Fruit fly (Drosophila melanogaster): ENCODE data around the gene Pect.

The Pect gene

dm6 chr2L:13164994-13165801, 38.4 kb upstream of the Pect start, which contains the start of gene Sirt1 (continued):
- TF ChIP-seq Hmr (GFP tag; optimal IDR thresholded peaks at IDR 0.05) (peak; percentile 86), CG9876 (GFP tag; optimal IDR thresholded peaks at IDR 0.05) (no peak), Dbx (GFP tag; IDR thresholded peaks at IDR 0.05) (peak; percentile 84; the same call in 2 of the 3 replicates), CG11696 (GFP tag; IDR thresholded peaks at IDR 0.05) (0 out of 2 replicates have a peak, but pooled peaks have one; percentile 35), ERR (GFP tag; optimal IDR thresholded peaks at IDR 0.05) (no peak), CG4854 (GFP tag; optimal IDR thresholded peaks at IDR 0.05) (peak; percentile 18), CG17361 (GFP tag; IDR thresholded peaks at IDR 0.05) (peak; percentile 98), chif (GFP tag; optimal IDR thresholded peaks at IDR 0.05) (peak; percentile 23 to 70), CG2678 (tag; optimal IDR thresholded peaks at IDR 0.05) (peak; percentile 96), knrl (GFP tag; IDR thresholded peaks at IDR 0.05; ENCODE audit: partially characterized antibody) (peak; percentile 32; the same call in 1 of the 3 replicates), Adf1 (GFP tag; IDR thresholded peaks at IDR 0.05) (no peak), CG18011 (GFP tag; optimal IDR thresholded peaks at IDR 0.05) (peak; percentile 47), cg (GFP tag; optimal IDR thresholded peaks at IDR 0.05) (peak; percentile 87), Hr39 (optimal IDR thresholded peaks at IDR 0.05) (no peak), Fer1 (GFP tag; optimal IDR thresholded peaks at IDR 0.05) (peak; percentile 65), HLHmδ (GFP tag; optimal IDR thresholded peaks at IDR 0.05) (peak; percentile 32), CG10209 (GFP tag; optimal IDR thresholded peaks at IDR 0.05) (peak; percentile 88), kay (GFP tag; optimal IDR thresholded peaks at IDR 0.05) (peak; percentile 100), CG8388 (GFP tag; optimal IDR thresholded peaks at IDR 0.05) (peak; percentile 82), Hr78 (GFP tag; optimal IDR thresholded peaks at IDR 0.05) (no peak), Dip2 (GFP tag; IDR thresholded peaks at IDR 0.05) (no peak), H15 (GFP tag; IDR thresholded peaks at IDR 0.05) (peak; percentile 56; the same call in 2 of the 3 replicates), CG42726 (GFP tag; IDR thresholded peaks at IDR 0.05; ENCODE audit: partially characterized antibody) (no peak), CG1024 (GFP tag; IDR thresholded peaks at IDR 0.05) (0 out of 2 replicates have a peak, but pooled peaks have one; percentile 38), Sox102F (GFP tag; optimal IDR thresholded peaks at IDR 0.05) (peak; percentile 82), zfh1 (GFP tag; IDR thresholded peaks at IDR 0.05) (peak; percentile 66; the same call in 1 of the 3 replicates), CG15011 (GFP tag; optimal IDR thresholded peaks at IDR 0.05) (peak; percentile 84), pho (GFP tag; optimal IDR thresholded peaks at IDR 0.05) (peak; percentile 52), Xbp1 (GFP tag; optimal IDR thresholded peaks at IDR 0.05) (peak; percentile 92), ewg (GFP tag; optimal IDR thresholded peaks at IDR 0.05) (peak; percentile 55), vnd (GFP tag; IDR thresholded peaks at IDR 0.05; ENCODE audit: partially characterized antibody) (no peak), vvl (GFP tag; IDR thresholded peaks at IDR 0.05) (peak; percentile 66), zfh2 (GFP tag; optimal IDR thresholded peaks at IDR 0.05) (peak; percentile 43), pfk (GFP tag; optimal IDR thresholded peaks at IDR 0.05) (no peak), Max (GFP tag; optimal IDR thresholded peaks at IDR 0.05) (peak; percentile 49), ttk (GFP tag; IDR thresholded peaks at IDR 0.05) (peak; percentile 64), CG6654 (GFP tag; optimal IDR thresholded peaks at IDR 0.05) (peak; percentile 67), CG17568 (GFP tag; optimal IDR thresholded peaks at IDR 0.05) (peak; percentile 35), chinmo (GFP tag; IDR thresholded peaks at IDR 0.05; ENCODE audit: partially characterized antibody) (no peak; the same call in 3 of the 4 replicates), CG11504 (tag; optimal IDR thresholded peaks at IDR 0.05) (peak; percentile 91), sqz (GFP tag; optimal IDR thresholded peaks at IDR 0.05) (no peak), aop (GFP tag; IDR thresholded peaks at IDR 0.05) (no peak), fu2 (GFP tag; optimal IDR thresholded peaks at IDR 0.05) (peak; percentile 57), CG14050 (GFP tag; IDR thresholded peaks at IDR 0.05) (0 out of 3 replicates have a peak, but pooled peaks have one; percentile 47), en (GFP tag; optimal IDR thresholded peaks at IDR 0.05) (no peak), exex (tag; optimal IDR thresholded peaks at IDR 0.05) (no peak), CG9437 (GFP tag; optimal IDR thresholded peaks at IDR 0.05) (peak; percentile 94), Bteb2 (GFP tag; optimal IDR thresholded peaks at IDR 0.05) (peak; percentile 52)

All from whole organism, embryonic.